Fruit fly (Drosophila melanogaster) whole organism, embryonic: Measurements from ENCODE around the gene Bacc.
A peak's percentile ranks its signal among the peaks of the same experiment; 100 is the strongest.

Source experiments
- Adf1 ChIP-seq: fragments of 200-800 bp; sonication (Bioruptor generic); IDR thresholded peaks from 2 replicates; pipeline ENCODE4 v1.3.6; 2022; ENCODE audit warnings: missing biosample characterization, missing genetic modification characterization
- Atf3 ChIP-seq: fragments of 200-800 bp; sonication (Bioruptor generic); optimal IDR thresholded peaks from 3 replicates; lab custom pipeline; 2016; ENCODE audit warnings: missing biosample characterization, missing genetic modification characterization
- Bgb ChIP-seq: fragments of 200-800 bp; sonication (Bioruptor generic); IDR thresholded peaks from 2 replicates; pipeline ENCODE4 v1.3.6; 2022; ENCODE audit warnings: missing biosample characterization, missing genetic modification characterization; ENCODE audit not compliant: partially characterized antibody
- Blimp-1 ChIP-seq: fragments of 200-800 bp; sonication (Bioruptor generic); optimal IDR thresholded peaks from 3 replicates; lab custom pipeline; 2018; ENCODE audit warnings: missing biosample characterization, missing genetic modification characterization, mild to moderate bottlenecking, moderate library complexity, missing genetic modification reagents
- CG11085 ChIP-seq: fragments of 200-800 bp; sonication (Bioruptor generic); IDR thresholded peaks from 2 replicates; pipeline ENCODE4 v1.3.6; 2022; ENCODE audit warnings: missing biosample characterization, missing genetic modification characterization
- CG11504 ChIP-seq: fragments of 200-800 bp; sonication (Bioruptor generic); optimal IDR thresholded peaks from 3 replicates; lab custom pipeline; 2019; ENCODE audit warnings: missing biosample characterization, mild to moderate bottlenecking, missing genetic modification characterization, moderate library complexity
- CG11560 ChIP-seq: fragments of 200-800 bp; sonication (Bioruptor generic); IDR thresholded peaks from 3 replicates; pipeline ENCODE4 v1.3.6; 2022; ENCODE audit warnings: missing biosample characterization, missing genetic modification characterization
- CG11695 ChIP-seq: fragments of 200-800 bp; sonication (Bioruptor generic); IDR thresholded peaks from 3 replicates; pipeline ENCODE4 v1.3.6; 2022; ENCODE audit warnings: missing biosample characterization, missing genetic modification characterization
- CG12104 ChIP-seq: fragments of 200-800 bp; sonication (Bioruptor generic); optimal IDR thresholded peaks from 3 replicates; lab custom pipeline; 2016; ENCODE audit warnings: missing biosample characterization, missing genetic modification characterization
- CG12219 ChIP-seq: fragments of 200-800 bp; sonication (Bioruptor generic); optimal IDR thresholded peaks from 3 replicates; lab custom pipeline; 2018; ENCODE audit warnings: missing biosample characterization, mild to moderate bottlenecking, missing genetic modification characterization
- CG13123 ChIP-seq: fragments of 200-800 bp; sonication (Bioruptor generic); optimal IDR thresholded peaks from 2 replicates; lab custom pipeline; 2016; ENCODE audit warnings: missing biosample characterization, missing genetic modification characterization
- CG16779 ChIP-seq: fragments of 200-800 bp; sonication (Bioruptor generic); IDR thresholded peaks from 2 replicates; pipeline ENCODE4 v1.3.6; 2022; ENCODE audit warnings: missing biosample characterization, missing genetic modification characterization
- CG16863 ChIP-seq: fragments of 200-800 bp; sonication (Bioruptor generic); optimal IDR thresholded peaks from 3 replicates; lab custom pipeline; 2016; ENCODE audit warnings: missing biosample characterization, missing genetic modification characterization
- CG17186 ChIP-seq: fragments of 200-800 bp; sonication (Bioruptor generic); optimal IDR thresholded peaks from 3 replicates; lab custom pipeline; 2017; ENCODE audit warnings: missing biosample characterization, missing genetic modification reagents, missing genetic modification characterization
- CG18262 ChIP-seq: fragments of 200-800 bp; optimal IDR thresholded peaks from 3 replicates; lab custom pipeline; 2019; ENCODE audit warnings: missing biosample characterization, mild to moderate bottlenecking, missing genetic modification characterization, moderate library complexity
- CG33557 ChIP-seq: fragments of 200-800 bp; sonication (Bioruptor generic); optimal IDR thresholded peaks from 2 replicates; lab custom pipeline; 2019; ENCODE audit warnings: missing biosample characterization, mild to moderate bottlenecking, missing genetic modification characterization, moderate library complexity
- CG34376 ChIP-seq: fragments of 200-800 bp; sonication (Bioruptor generic); optimal IDR thresholded peaks from 2 replicates; lab custom pipeline; 2018; ENCODE audit warnings: missing biosample characterization, mild to moderate bottlenecking, missing genetic modification characterization
- CG4328 ChIP-seq: fragments of 200-800 bp; sonication (Bioruptor generic); optimal IDR thresholded peaks from 3 replicates; lab custom pipeline; 2017; ENCODE audit warnings: missing biosample characterization, missing genetic modification reagents, missing genetic modification characterization
- CG5245 ChIP-seq: fragments of 200-800 bp; sonication (Bioruptor generic); optimal IDR thresholded peaks from 3 replicates; lab custom pipeline; 2016; ENCODE audit warnings: missing biosample characterization, missing genetic modification characterization
- CG5953 ChIP-seq: fragments of 200-800 bp; sonication (Bioruptor generic); IDR thresholded peaks from 2 replicates; pipeline ENCODE4 v1.3.6; 2022; ENCODE audit warnings: missing biosample characterization, missing genetic modification characterization
- CG6254 ChIP-seq: fragments of 200-800 bp; sonication (Bioruptor generic); optimal IDR thresholded peaks from 3 replicates; lab custom pipeline; 2017; ENCODE audit warnings: mild to moderate bottlenecking, missing biosample characterization, missing genetic modification reagents, missing genetic modification characterization
- CG7271 ChIP-seq: fragments of 200-800 bp; sonication (Bioruptor generic); optimal IDR thresholded peaks from 2 replicates; lab custom pipeline; 2018; ENCODE audit warnings: missing biosample characterization, mild to moderate bottlenecking, missing genetic modification characterization, moderate library complexity
- CG8290 ChIP-seq, 3 experiments: fragments of 200-800 bp; sonication (Bioruptor generic); optimal IDR thresholded peaks; 2 replicates each; lab custom pipeline; 2016 to 2019; ENCODE audit warnings: missing biosample characterization in 3 of 3, missing genetic modification characterization in 3 of 3, mild to moderate bottlenecking in 2 of 3, moderate library complexity in 1 of 3
- CG8359 ChIP-seq: fragments of 200-800 bp; sonication (Bioruptor generic); optimal IDR thresholded peaks from 2 replicates; lab custom pipeline; 2017; ENCODE audit warnings: missing biosample characterization, mild to moderate bottlenecking, missing genetic modification characterization, borderline replicate concordance
- CG8388 ChIP-seq: fragments of 200-800 bp; sonication (Bioruptor generic); optimal IDR thresholded peaks from 2 replicates; lab custom pipeline; 2019; ENCODE audit warnings: missing biosample characterization, mild to moderate bottlenecking, missing genetic modification characterization, moderate library complexity
- CG8765 ChIP-seq: fragments of 200-800 bp; sonication (Bioruptor generic); IDR thresholded peaks from 2 replicates; pipeline ENCODE4 v1.3.6; 2022; ENCODE audit warnings: missing biosample characterization, missing genetic modification characterization
- CG9437 ChIP-seq: fragments of 200-800 bp; sonication (Bioruptor generic); optimal IDR thresholded peaks from 2 replicates; lab custom pipeline; 2018; ENCODE audit warnings: missing biosample characterization, mild to moderate bottlenecking, missing genetic modification characterization
- Dbx ChIP-seq: fragments of 200-800 bp; sonication (Bioruptor generic); IDR thresholded peaks from 3 replicates; pipeline ENCODE4 v1.3.6; 2022; ENCODE audit warnings: missing biosample characterization, missing genetic modification characterization
- Dek ChIP-seq: fragments of 200-800 bp; sonication (Bioruptor generic); optimal IDR thresholded peaks from 3 replicates; lab custom pipeline; 2019; ENCODE audit warnings: missing biosample characterization, mild to moderate bottlenecking, missing genetic modification characterization, moderate library complexity
- Kr ChIP-seq: fragments of 200-800 bp; sonication (Bioruptor generic); optimal IDR thresholded peaks from 2 replicates; lab custom pipeline; 2017; ENCODE audit warnings: missing biosample characterization, mild to moderate bottlenecking, missing genetic modification characterization
- Med ChIP-seq: fragments of 200-800 bp; sonication (Bioruptor generic); peaks from one replicate; lab custom pipeline; 2016; ENCODE audit warnings: missing biosample characterization, missing genetic modification characterization, mild to moderate bottlenecking, inconsistent platforms, moderate library complexity
- NFAT ChIP-seq: fragments of 200-800 bp; sonication (Bioruptor generic); IDR thresholded peaks from 2 replicates; pipeline ENCODE4 v1.3.6; 2022; ENCODE audit warnings: missing biosample characterization, missing genetic modification characterization
- Neu2 ChIP-seq: fragments of 200-800 bp; sonication (Bioruptor generic); optimal IDR thresholded peaks from 3 replicates; lab custom pipeline; 2016; ENCODE audit warnings: missing biosample characterization, missing genetic modification characterization, borderline replicate concordance
- Oaz ChIP-seq: fragments of 200-800 bp; sonication (Bioruptor generic); IDR thresholded peaks from 2 replicates; pipeline ENCODE4 v1.3.6; 2022; ENCODE audit warnings: missing biosample characterization, missing genetic modification characterization
- ac ChIP-seq: fragments of 200-800 bp; sonication (Bioruptor generic); optimal IDR thresholded peaks from 3 replicates; lab custom pipeline; 2017; ENCODE audit warnings: missing biosample characterization, mild to moderate bottlenecking, missing genetic modification characterization
- chinmo ChIP-seq: fragments of 200-800 bp; sonication (Bioruptor generic); IDR thresholded peaks from 4 replicates; pipeline ENCODE4 v1.3.6; 2022; ENCODE audit warnings: missing biosample characterization, missing genetic modification characterization; ENCODE audit not compliant: partially characterized antibody
- chm ChIP-seq: fragments of 200-800 bp; sonication (Bioruptor generic); IDR thresholded peaks from 2 replicates; pipeline ENCODE4 v1.3.6; 2022; ENCODE audit warnings: missing biosample characterization, missing genetic modification characterization
- dan ChIP-seq: fragments of 200-800 bp; sonication (Bioruptor generic); IDR thresholded peaks from 2 replicates; pipeline ENCODE4 v1.3.6; 2022; ENCODE audit warnings: missing biosample characterization, missing genetic modification characterization
- dimm ChIP-seq: fragments of 200-800 bp; sonication (Bioruptor generic); IDR thresholded peaks from 2 replicates; pipeline ENCODE4 v1.3.6; 2022; ENCODE audit warnings: missing biosample characterization, missing genetic modification characterization
- dm ChIP-seq: fragments of 200-800 bp; sonication (Bioruptor generic); optimal IDR thresholded peaks from 3 replicates; lab custom pipeline; 2016; ENCODE audit warnings: missing biosample characterization, missing genetic modification characterization
- fu2 ChIP-seq: fragments of 200-800 bp; sonication (Bioruptor generic); optimal IDR thresholded peaks from 2 replicates; lab custom pipeline; 2016; ENCODE audit warnings: missing biosample characterization, missing genetic modification characterization
- hkb ChIP-seq, 2 experiments: fragments of 200-800 bp in 1 of 2; fragments of >200 bp in 1 of 2; sonication (Bioruptor generic) in 1 of 2; IDR thresholded peaks in 1 of 2; optimal IDR thresholded peaks in 1 of 2; 2 replicates each; pipeline versions ENCODE4 v1.3.6 to Lab custom; 2017 to 2022; ENCODE audit warnings: missing biosample characterization in 1 of 2, missing genetic modification characterization in 1 of 2
- kay ChIP-seq: fragments of 200-800 bp; sonication (Bioruptor generic); optimal IDR thresholded peaks from 2 replicates; lab custom pipeline; 2016; ENCODE audit warnings: missing biosample characterization, missing genetic modification characterization
- lilli ChIP-seq: fragments of 200-800 bp; sonication (Bioruptor generic); optimal IDR thresholded peaks from 3 replicates; lab custom pipeline; 2016; ENCODE audit warnings: missing biosample characterization, missing genetic modification characterization
- luna ChIP-seq: fragments of 200-800 bp; sonication (Bioruptor generic); optimal IDR thresholded peaks from 2 replicates; lab custom pipeline; 2016; ENCODE audit warnings: missing biosample characterization, missing genetic modification characterization
- nerfin-1 ChIP-seq: fragments of 200-800 bp; sonication (Bioruptor generic); optimal IDR thresholded peaks from 3 replicates; lab custom pipeline; 2019; ENCODE audit warnings: missing biosample characterization, mild to moderate bottlenecking, missing genetic modification characterization, moderate library complexity
- sima ChIP-seq: fragments of 200-800 bp; sonication (Bioruptor generic); optimal IDR thresholded peaks from 2 replicates; lab custom pipeline; 2016; ENCODE audit warnings: missing biosample characterization, missing genetic modification characterization
- slbo ChIP-seq: fragments of 200-800 bp; sonication (Bioruptor generic); IDR thresholded peaks from 2 replicates; pipeline ENCODE4 v1.3.6; 2022; ENCODE audit warnings: missing biosample characterization, missing genetic modification characterization
- so ChIP-seq: fragments of 200-800 bp; sonication (Bioruptor generic); IDR thresholded peaks from 3 replicates; pipeline ENCODE4 v1.3.6; 2022; ENCODE audit warnings: missing biosample characterization, missing genetic modification characterization
- ttk ChIP-seq: fragments of 200-800 bp; sonication (Bioruptor generic); IDR thresholded peaks from 2 replicates; pipeline ENCODE4 v2.1.2; 2022; ENCODE audit warnings: missing biosample characterization, missing genetic modification characterization

Gene Bacc

dm6 chr2L:2799909-2800478 lies 47.7 kb downstream of the Bacc start, which contains the start of gene Syt1 (continued):
- TF ChIP-seq ttk (no peak), CG11504 (tag; lab: Kevin White, UChicago) (no peak), CG5953 (no peak), Kr (GFP tag; lab: Kevin White, UChicago) (no peak), CG8765 (GFP tag; lab: Robert Waterston, UW) (no peak), so (GFP tag; lab: Robert Waterston, UW) (no peak), nerfin-1 (no peak), Bgb (GFP tag; lab: Robert Waterston, UW) (no peak), slbo (peak; percentile 16; the same call in 1 of the 2 replicates), Atf3 (no peak), CG17186 (GFP tag; lab: Kevin White, UChicago) (no peak), CG12219 (GFP tag; lab: Kevin White, UChicago) (no peak), CG33557 (no peak), Med (GFP tag; lab: Kevin White, UChicago) (peak; percentile 40), dan (GFP tag; lab: Robert Waterston, UW) (no peak), Neu2 (GFP tag; lab: Kevin White, UChicago) (no peak), lilli (peak; percentile 15), chm (GFP tag; lab: Robert Waterston, UW) (no peak), CG11695 (GFP tag; lab: Robert Waterston, UW) (no peak), fu2 (GFP tag; lab: Kevin White, UChicago) (no peak), CG9437 (GFP tag; lab: Kevin White, UChicago) (no peak), dimm (GFP tag; lab: Robert Waterston, UW) (no peak), CG4328 (GFP tag; lab: Kevin White, UChicago) (no peak), hkb (optimal IDR thresholded peaks at IDR 0.05; lab: Kevin White, UChicago) (no peak), hkb (GFP tag; IDR thresholded peaks at IDR 0.05; lab: Robert Waterston, UW) (no peak), kay (GFP tag; lab: Kevin White, UChicago) (no peak), CG6254 (no peak), ac (no peak), NFAT (GFP tag; lab: Robert Waterston, UW) (peak; percentile 22; the same call in 1 of the 2 replicates), CG13123 (GFP tag; lab: Kevin White, UChicago) (no peak), CG34376 (GFP tag; lab: Kevin White, UChicago) (no peak), CG16863 (GFP tag; lab: Kevin White, UChicago) (no peak), CG8290 (GFP tag; optimal IDR thresholded peaks at IDR 0.05; lab: Kevin White, UChicago) (no peak), CG8290 (tag; optimal IDR thresholded peaks at IDR 0.05; lab: Kevin White, UChicago) (peak in 1 of 2 experiments; percentile 0), Blimp-1 (GFP tag; lab: Kevin White, UChicago) (no peak), CG12104 (GFP tag; lab: Kevin White, UChicago) (no peak), Dek (no peak), CG8359 (GFP tag; lab: Kevin White, UChicago) (no peak), Dbx (peak; percentile 27; the same call in 1 of the 3 replicates), CG11560 (tag; lab: Robert Waterston, UW) (no peak), Adf1 (GFP tag; lab: Robert Waterston, UW) (no peak), sima (GFP tag; lab: Kevin White, UChicago) (no peak), dm (GFP tag; lab: Kevin White, UChicago) (no peak), Oaz (GFP tag; lab: Robert Waterston, UW) (no peak), CG7271 (no peak), luna (GFP tag; lab: Kevin White, UChicago) (no peak), chinmo (no peak), CG18262 (tag; lab: Kevin White, UChicago) (no peak), CG8388 (no peak), CG5245 (no peak), CG16779 (GFP tag; lab: Robert Waterston, UW) (0 out of 2 replicates have a peak, but pooled peaks have one; percentile 32), CG11085 (GFP tag; lab: Robert Waterston, UW) (no peak)
